Worm (Caenorhabditis elegans) whole organism, midembryonic: Measurements from ENCODE around the gene W10G11.3.
A peak's percentile ranks its signal among the peaks of the same experiment; 100 is the strongest.

Experiments
- klf-2 ChIP-seq: fragments of 200-800 bp; sonication (Bioruptor generic); conservative IDR thresholded peaks from 2 replicates; pipeline ENCODE4 v1.3.6; 2022; ENCODE audit warnings: missing genetic modification reagents, missing genetic modification characterization, missing compliant biosample characterization
- ref-1 ChIP-seq: fragments of 200-800 bp; sonication (Bioruptor generic); conservative IDR thresholded peaks from 2 replicates; pipeline ENCODE4 v1.3.6; 2022; ENCODE audit warnings: missing genetic modification reagents, missing genetic modification characterization, missing compliant biosample characterization
- ztf-29 ChIP-seq: fragments of 200-800 bp; sonication (Bioruptor generic); IDR thresholded peaks from 2 replicates; pipeline ENCODE4 v1.3.6; 2022; ENCODE audit warnings: missing genetic modification reagents, missing genetic modification characterization, missing compliant biosample characterization

ce11 chrII:3520988-3521850 is 41.1 kb downstream of the W10G11.3 start, which contains the start of gene W09G10.9:
- TF ChIP-seq ref-1 (GFP tag; lab: Robert Waterston, UW) (peak; percentile 89), klf-2 (peak; percentile 91), ztf-29 (GFP tag; lab: Robert Waterston, UW) (peak; percentile 87)
